Worm (Caenorhabditis elegans) whole organism, L4/young adult: Measurements from ENCODE around the gene T12D8.9.

Experiments used
- W03F9.2 ChIP-seq: fragments of 150-350 bp; optimal IDR thresholded peaks from 2 replicates; lab custom pipeline; 2014; ENCODE audit warnings: missing biosample characterization, missing genetic modification characterization
- dao-5 ChIP-seq: sonication (generic microtip); optimal IDR thresholded peaks from 2 replicates; lab custom pipeline; 2016; ENCODE audit warnings: missing genotype, missing genetic modification characterization, moderate library complexity, missing compliant biosample characterization
- him-1 ChIP-seq: sonication (generic microtip); optimal IDR thresholded peaks from 2 replicates; lab custom pipeline; 2016; ENCODE audit warnings: missing genotype, missing genetic modification reagents, missing genetic modification characterization, missing compliant biosample characterization

DNA sequence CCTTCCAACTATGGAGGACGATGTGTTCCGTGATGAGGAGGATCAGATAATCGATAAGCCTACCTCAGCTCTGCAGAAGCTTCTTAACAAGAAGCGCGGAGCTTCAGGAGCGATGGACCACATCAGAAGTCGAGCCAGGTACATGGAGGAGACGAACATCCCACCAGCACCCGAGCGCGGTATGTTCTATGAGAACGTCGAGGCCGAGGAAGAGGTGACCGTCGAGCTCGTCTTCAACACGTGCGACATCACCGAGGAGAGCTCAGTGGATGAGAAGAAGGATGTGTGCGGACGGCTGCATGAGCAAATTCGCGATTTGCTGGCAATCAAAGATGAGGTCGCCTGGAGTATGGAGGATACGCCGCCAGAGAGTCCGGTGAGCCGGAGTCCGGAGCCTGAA is 35.1 kb downstream of the T12D8.9 start:
- TF ChIP-seq him-1 (tag; lab: Kevin White, UChicago) (no peak), dao-5 (tag; lab: Kevin White, UChicago) (no peak), W03F9.2 (no peak)
